Fruit fly (Drosophila melanogaster): ENCODE results near the gene KrT95D.

The KrT95D gene

DNA sequence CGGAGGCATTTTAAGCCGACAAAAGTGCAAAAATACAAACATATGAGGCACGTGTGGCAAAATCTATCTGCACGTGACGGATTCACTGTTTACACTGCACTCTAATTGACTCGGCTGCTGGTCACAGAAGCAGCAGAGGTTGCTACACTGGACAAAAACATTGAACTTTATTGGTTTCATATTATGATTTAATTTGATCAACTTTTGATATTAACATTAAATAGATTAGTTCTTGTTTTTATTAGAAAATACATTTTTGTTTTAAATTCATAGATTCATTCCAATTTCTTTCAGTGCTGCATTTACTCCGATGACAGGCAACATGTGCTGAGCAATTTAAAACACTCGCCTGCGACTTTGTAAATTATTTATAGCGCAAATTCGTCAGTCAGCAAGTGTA lies 47.5 kb upstream of the KrT95D start (continued):
- peak; percentile 52 for TF ChIP-seq Med (GFP tag)
- TF ChIP-seq dysf (GFP tag; IDR thresholded peaks at IDR 0.05) = peak; percentile 27; the same call in 1 of the 3 replicates
- no peak for TF ChIP-seq Xbp1 (GFP tag; optimal IDR thresholded peaks at IDR 0.05)
- no peak for TF ChIP-seq CG1024 (GFP tag; IDR thresholded peaks at IDR 0.05)
- no peak for TF ChIP-seq aop (GFP tag; IDR thresholded peaks at IDR 0.05)
- TF ChIP-seq BtbVII (GFP tag; optimal IDR thresholded peaks at IDR 0.05) = no peak
- TF ChIP-seq CG1602 (GFP tag; optimal IDR thresholded peaks at IDR 0.05) = no peak
- TF ChIP-seq inv (GFP tag; IDR thresholded peaks at IDR 0.05; ENCODE audit: partially characterized antibody) = no peak
- no peak for TF ChIP-seq CG16815 (GFP tag; optimal IDR thresholded peaks at IDR 0.05)
- no peak for TF ChIP-seq Oaz (GFP tag; IDR thresholded peaks at IDR 0.05)
- no peak for TF ChIP-seq CG31388 (GFP tag; optimal IDR thresholded peaks at IDR 0.05)
- no peak for TF ChIP-seq ro (GFP tag; IDR thresholded peaks at IDR 0.05)
- TF ChIP-seq pb (GFP tag; optimal IDR thresholded peaks at IDR 0.05) = no peak
- TF ChIP-seq Dll (GFP tag; IDR thresholded peaks at IDR 0.05; ENCODE audit: partially characterized antibody) = no peak
- no peak for TF ChIP-seq Atf-2 (GFP tag; optimal IDR thresholded peaks at IDR 0.05)
- no peak for TF ChIP-seq chif (GFP tag; optimal IDR thresholded peaks at IDR 0.05)
- no peak for TF ChIP-seq Asciz (GFP tag; optimal IDR thresholded peaks at IDR 0.05)
- TF ChIP-seq peb (GFP tag; IDR thresholded peaks at IDR 0.05) = no peak
- TF ChIP-seq hb (GFP tag; IDR thresholded peaks at IDR 0.05; ENCODE audit: partially characterized antibody) = no peak
- TF ChIP-seq sens (GFP tag) = peak; percentile 18
- no peak for TF ChIP-seq jing (GFP tag; optimal IDR thresholded peaks at IDR 0.05)
- TF ChIP-seq CG17359 (tag; optimal IDR thresholded peaks at IDR 0.05) = no peak
- TF ChIP-seq CG18619 (GFP tag; optimal IDR thresholded peaks at IDR 0.05) = no peak
- TF ChIP-seq CG7271 (tag; optimal IDR thresholded peaks at IDR 0.05) = no peak
- no peak for TF ChIP-seq CG8478 (optimal IDR thresholded peaks at IDR 0.05)
- no peak for TF ChIP-seq Dip3 (GFP tag; optimal IDR thresholded peaks at IDR 0.05)
- TF ChIP-seq CG17912 (GFP tag; optimal IDR thresholded peaks at IDR 0.05) = no peak
- TF ChIP-seq CG5180 (GFP tag; optimal IDR thresholded peaks at IDR 0.05) = no peak
- no peak for TF ChIP-seq CG10654 (GFP tag; optimal IDR thresholded peaks at IDR 0.05)
- TF ChIP-seq CG16813 (GFP tag; IDR thresholded peaks at IDR 0.05; ENCODE audit: partially characterized antibody) = no peak
- no peak for TF ChIP-seq ara (GFP tag; IDR thresholded peaks at IDR 0.05)
- no peak for TF ChIP-seq CG17385 (GFP tag; optimal IDR thresholded peaks at IDR 0.05)
- TF ChIP-seq bowl (GFP tag; IDR thresholded peaks at IDR 0.05) = no peak
- TF ChIP-seq Opbp (GFP tag; IDR thresholded peaks at IDR 0.05; ENCODE audit: partially characterized antibody) = no peak
- no peak for TF ChIP-seq CG10147 (GFP tag; optimal IDR thresholded peaks at IDR 0.05)
- no peak for TF ChIP-seq Sry-δ (GFP tag; optimal IDR thresholded peaks at IDR 0.05)
- no peak for TF ChIP-seq onecut (GFP tag; IDR thresholded peaks at IDR 0.05)
- 0 out of 2 replicates have a peak, but pooled peaks have one; percentile 28 for TF ChIP-seq CG6689 (GFP tag; IDR thresholded peaks at IDR 0.05)
- TF ChIP-seq sqz (GFP tag; optimal IDR thresholded peaks at IDR 0.05) = no peak
- no peak for TF ChIP-seq Dref (GFP tag; IDR thresholded peaks at IDR 0.05)
- TF ChIP-seq CG10321 (GFP tag; IDR thresholded peaks at IDR 0.05) = no peak
- no peak for TF ChIP-seq CrebB (tag; optimal IDR thresholded peaks at IDR 0.05)
- TF ChIP-seq Rx (GFP tag; IDR thresholded peaks at IDR 0.05) = no peak
- TF ChIP-seq CG11695 (GFP tag; IDR thresholded peaks at IDR 0.05) = 0 out of 3 replicates have a peak, but pooled peaks have one; percentile 23
- TF ChIP-seq CG2678 (tag; optimal IDR thresholded peaks at IDR 0.05) = peak; percentile 27
- no peak for TF ChIP-seq CG17612 (GFP tag; IDR thresholded peaks at IDR 0.05)
- no peak for TF ChIP-seq CG17361 (GFP tag; IDR thresholded peaks at IDR 0.05)
- TF ChIP-seq cg (GFP tag; optimal IDR thresholded peaks at IDR 0.05) = no peak
- TF ChIP-seq Dip2 (GFP tag; IDR thresholded peaks at IDR 0.05) = no peak
- TF ChIP-seq zen (tag; optimal IDR thresholded peaks at IDR 0.05) = no peak
- TF ChIP-seq pzg (GFP tag; optimal IDR thresholded peaks at IDR 0.05) = no peak
- no peak for TF ChIP-seq Antp (GFP tag; optimal IDR thresholded peaks at IDR 0.05)
- no peak for TF ChIP-seq dati (GFP tag; IDR thresholded peaks at IDR 0.05)

Data from whole organism, embryonic.